Worm (Caenorhabditis elegans) whole organism, early embryonic: Measurements from ENCODE around the gene par-4.

Source experiments
- B0310.2 ChIP-seq: sonication (generic microtip); optimal IDR thresholded peaks from 2 replicates; lab custom pipeline; 2016; ENCODE audit warnings: mild to moderate bottlenecking, missing genetic modification characterization, missing compliant biosample characterization
- ama-1 ChIP-seq: fragments of 150-350 bp; optimal IDR thresholded peaks from 2 replicates; lab custom pipeline; 2014
- ceh-36 ChIP-seq: sonication (generic microtip); optimal IDR thresholded peaks from 2 replicates; lab custom pipeline; 2016; ENCODE audit warnings: missing genetic modification characterization, inconsistent platforms, missing compliant biosample characterization
- ets-7 ChIP-seq: sonication (generic microtip); optimal IDR thresholded peaks from 2 replicates; lab custom pipeline; 2016; ENCODE audit warnings: missing genotype, missing genetic modification characterization, missing compliant biosample characterization
- hmbx-1 ChIP-seq: sonication (generic microtip); optimal IDR thresholded peaks from 2 replicates; lab custom pipeline; 2016; ENCODE audit warnings: mild to moderate bottlenecking, missing genetic modification characterization, missing compliant biosample characterization
- tbx-11 ChIP-seq: fragments of 200-800 bp; sonication (Bioruptor generic); IDR thresholded peaks from 2 replicates; pipeline ENCODE4 v1.3.6; 2022; ENCODE audit warnings: missing genetic modification characterization, missing compliant biosample characterization
- tbx-37 ChIP-seq: fragments of 200-800 bp; sonication (Bioruptor generic); conservative IDR thresholded peaks from 2 replicates; pipeline ENCODE4 v1.3.6; 2022; ENCODE audit warnings: missing genetic modification reagents, missing genetic modification characterization, missing compliant biosample characterization
- tra-4 ChIP-seq: sonication (generic microtip); optimal IDR thresholded peaks from 2 replicates; lab custom pipeline; 2017; ENCODE audit warnings: missing genetic modification characterization, missing compliant biosample characterization

DNA sequence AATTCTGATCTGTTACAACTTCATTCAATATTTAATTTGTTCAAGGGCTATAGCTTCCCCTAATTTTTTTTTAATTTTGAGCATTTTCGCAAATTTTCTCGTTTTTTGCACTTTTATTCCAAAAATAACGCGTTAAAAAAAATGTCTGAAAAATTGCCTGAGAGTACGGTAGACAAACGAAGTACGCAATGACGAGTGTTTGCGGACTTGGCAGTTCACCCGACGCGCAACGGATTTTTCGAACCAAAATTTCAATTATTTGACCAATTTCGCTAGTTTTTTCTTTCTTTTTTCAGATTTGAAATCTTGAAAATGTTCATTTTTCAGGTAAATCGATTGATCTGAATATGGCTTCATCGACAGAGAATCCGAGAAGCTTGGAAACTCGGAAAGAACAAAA, 28.7 kb downstream of the par-4 start, which contains the start of gene fbxa-211:
- no peak for TF ChIP-seq B0310.2 (tag; lab: Kevin White, UChicago)
- TF ChIP-seq tra-4: no peak
- TF ChIP-seq ama-1 (lab: Kevin White, UChicago): no peak
- TF ChIP-seq tbx-37 (GFP tag; lab: Robert Waterston, UW): no peak
- no peak for TF ChIP-seq tbx-11 (GFP tag; lab: Robert Waterston, UW)
- TF ChIP-seq hmbx-1 (tag; lab: Kevin White, UChicago): no peak
- TF ChIP-seq ets-7 (tag; lab: Kevin White, UChicago): no peak
- no peak for TF ChIP-seq ceh-36 (tag; lab: Kevin White, UChicago)
